Fruit fly (Drosophila melanogaster) whole organism, embryonic: ENCODE measurements around the gene CG43085.

Experiments used
- Antp ChIP-seq: fragments of 200-800 bp; sonication (Bioruptor generic); optimal IDR thresholded peaks from 3 replicates; lab custom pipeline; 2016; ENCODE audit warnings: missing biosample characterization, missing genetic modification characterization
- Atf6 ChIP-seq: fragments of 200-800 bp; sonication (Bioruptor generic); IDR thresholded peaks from 2 replicates; pipeline ENCODE4 v1.3.6; 2022; ENCODE audit warnings: missing biosample characterization, missing genetic modification characterization
- C15 ChIP-seq: fragments of 200-800 bp; sonication (Bioruptor generic); IDR thresholded peaks from 3 replicates; pipeline ENCODE4 v1.3.6; 2022; ENCODE audit warnings: missing biosample characterization, missing genetic modification characterization
- CG15011 ChIP-seq: fragments of 200-800 bp; sonication (Bioruptor generic); optimal IDR thresholded peaks from 3 replicates; lab custom pipeline; 2018; ENCODE audit warnings: missing biosample characterization, mild to moderate bottlenecking, missing genetic modification characterization
- CG15479 ChIP-seq: fragments of 200-800 bp; sonication (Bioruptor generic); optimal IDR thresholded peaks from 3 replicates; lab custom pipeline; 2019; ENCODE audit warnings: missing biosample characterization, mild to moderate bottlenecking, missing genetic modification characterization, moderate library complexity
- CG15514 ChIP-seq: fragments of 200-800 bp; sonication (Bioruptor generic); optimal IDR thresholded peaks from 3 replicates; lab custom pipeline; 2017; ENCODE audit warnings: missing biosample characterization, missing genetic modification characterization, mild to moderate bottlenecking, moderate library complexity, missing genetic modification reagents
- CG17568 ChIP-seq: fragments of 200-800 bp; sonication (Bioruptor generic); optimal IDR thresholded peaks from 2 replicates; lab custom pipeline; 2018; ENCODE audit warnings: missing biosample characterization, mild to moderate bottlenecking, missing genetic modification characterization, moderate library complexity
- CG17802 ChIP-seq: fragments of 200-800 bp; sonication (Bioruptor generic); optimal IDR thresholded peaks from 2 replicates; lab custom pipeline; 2018; ENCODE audit warnings: missing biosample characterization, mild to moderate bottlenecking, missing genetic modification characterization, moderate library complexity
- CG18011 ChIP-seq: fragments of 200-800 bp; sonication (Bioruptor generic); optimal IDR thresholded peaks from 2 replicates; lab custom pipeline; 2017; ENCODE audit warnings: missing biosample characterization, missing genetic modification characterization, mild to moderate bottlenecking, moderate library complexity, missing genotype
- CG18476 ChIP-seq: fragments of 200-800 bp; sonication (Bioruptor generic); optimal IDR thresholded peaks from 2 replicates; lab custom pipeline; 2016; ENCODE audit warnings: missing biosample characterization, mild to moderate bottlenecking, missing genetic modification characterization
- CG32532 ChIP-seq: fragments of 200-800 bp; sonication (Bioruptor generic); IDR thresholded peaks from 2 replicates; pipeline ENCODE4 v1.3.6; 2022; ENCODE audit warnings: missing biosample characterization, missing genetic modification characterization
- CG3281 ChIP-seq: fragments of 200-800 bp; sonication (Bioruptor generic); optimal IDR thresholded peaks from 3 replicates; lab custom pipeline; 2017; ENCODE audit warnings: missing biosample characterization, mild to moderate bottlenecking, missing genetic modification characterization
- CG33213 ChIP-seq: fragments of 200-800 bp; sonication (Bioruptor generic); optimal IDR thresholded peaks from 3 replicates; lab custom pipeline; 2016; ENCODE audit warnings: missing biosample characterization, missing genetic modification characterization
- CG34376 ChIP-seq: fragments of 200-800 bp; sonication (Bioruptor generic); optimal IDR thresholded peaks from 2 replicates; lab custom pipeline; 2018; ENCODE audit warnings: missing biosample characterization, mild to moderate bottlenecking, missing genetic modification characterization
- CG5180 ChIP-seq: fragments of 200-800 bp; sonication (Bioruptor generic); optimal IDR thresholded peaks from 3 replicates; lab custom pipeline; 2017; ENCODE audit warnings: missing biosample characterization, missing genetic modification characterization, mild to moderate bottlenecking, moderate library complexity, missing genetic modification reagents
- CG5245 ChIP-seq: fragments of 200-800 bp; sonication (Bioruptor generic); optimal IDR thresholded peaks from 3 replicates; lab custom pipeline; 2016; ENCODE audit warnings: missing biosample characterization, missing genetic modification characterization
- CG6689 ChIP-seq: fragments of 200-800 bp; sonication (Bioruptor generic); IDR thresholded peaks from 2 replicates; pipeline ENCODE4 v1.3.6; 2022; ENCODE audit warnings: missing biosample characterization, missing genetic modification characterization
- CG7987 ChIP-seq: fragments of 200-800 bp; sonication (Bioruptor generic); optimal IDR thresholded peaks from 2 replicates; lab custom pipeline; 2018; ENCODE audit warnings: missing biosample characterization, mild to moderate bottlenecking, missing genetic modification characterization, moderate library complexity
- CG8944 ChIP-seq: fragments of 200-800 bp; sonication (Bioruptor generic); optimal IDR thresholded peaks from 3 replicates; lab custom pipeline; 2016; ENCODE audit warnings: missing biosample characterization, missing genetic modification characterization
- CG9797 ChIP-seq: fragments of 200-800 bp; sonication (Bioruptor generic); optimal IDR thresholded peaks from 3 replicates; lab custom pipeline; 2018; ENCODE audit warnings: missing biosample characterization, mild to moderate bottlenecking, missing genetic modification characterization
- CG9932 ChIP-seq: fragments of 200-800 bp; sonication (Bioruptor generic); IDR thresholded peaks from 2 replicates; pipeline ENCODE4 v1.3.6; 2022; ENCODE audit warnings: missing biosample characterization, missing genetic modification characterization
- CoRest ChIP-seq: fragments of 200-800 bp; sonication (Bioruptor generic); optimal IDR thresholded peaks from 3 replicates; lab custom pipeline; 2018; ENCODE audit warnings: missing biosample characterization, mild to moderate bottlenecking, missing genetic modification characterization, moderate library complexity
- Doc2 ChIP-seq: fragments of 200-800 bp; sonication (Bioruptor generic); IDR thresholded peaks from 2 replicates; pipeline ENCODE4 v1.3.6; 2022; ENCODE audit warnings: missing biosample characterization, missing genetic modification characterization
- Fer1 ChIP-seq: fragments of 200-800 bp; sonication (Bioruptor generic); optimal IDR thresholded peaks from 2 replicates; lab custom pipeline; 2017; ENCODE audit warnings: missing biosample characterization, mild to moderate bottlenecking, missing genetic modification characterization
- H2.0 ChIP-seq: fragments of 200-800 bp; sonication (Bioruptor generic); IDR thresholded peaks from 2 replicates; pipeline ENCODE4 v1.3.6; 2022; ENCODE audit warnings: missing biosample characterization, missing genetic modification characterization
- Hand ChIP-seq: fragments of 200-800 bp; sonication (Bioruptor generic); optimal IDR thresholded peaks from 2 replicates; lab custom pipeline; 2017; ENCODE audit warnings: mild to moderate bottlenecking, missing biosample characterization, missing genetic modification reagents, missing genetic modification characterization
- Lpt ChIP-seq: fragments of >200 bp; optimal IDR thresholded peaks from 2 replicates; lab custom pipeline; 2018; ENCODE audit warnings: missing biosample characterization, missing genetic modification characterization
- NC2β ChIP-seq: fragments of 200-800 bp; sonication (Bioruptor generic); optimal IDR thresholded peaks from 2 replicates; lab custom pipeline; 2016; ENCODE audit warnings: missing biosample characterization, missing genetic modification characterization
- Vsx1 ChIP-seq: fragments of 200-800 bp; sonication (Bioruptor generic); optimal IDR thresholded peaks from 2 replicates; lab custom pipeline; 2017; ENCODE audit warnings: missing biosample characterization, mild to moderate bottlenecking, missing genetic modification characterization, missing genetic modification reagents
- ato ChIP-seq: fragments of 200-800 bp; sonication (Bioruptor generic); IDR thresholded peaks from 2 replicates; pipeline ENCODE4 v1.3.6; 2022; ENCODE audit warnings: missing biosample characterization, missing genetic modification characterization; ENCODE audit not compliant: partially characterized antibody
- chinmo ChIP-seq: fragments of 200-800 bp; sonication (Bioruptor generic); IDR thresholded peaks from 4 replicates; pipeline ENCODE4 v1.3.6; 2022; ENCODE audit warnings: missing biosample characterization, missing genetic modification characterization; ENCODE audit not compliant: partially characterized antibody
- da ChIP-seq: fragments of 200-800 bp; sonication (Bioruptor generic); optimal IDR thresholded peaks from 2 replicates; lab custom pipeline; 2016; ENCODE audit warnings: missing biosample characterization, missing genetic modification characterization
- dpn ChIP-seq, 2 experiments: fragments of 200-800 bp; sonication (Bioruptor generic); optimal IDR thresholded peaks; 3 replicates each; lab custom pipeline; 2016; ENCODE audit warnings: missing biosample characterization in 2 of 2, missing genetic modification characterization in 2 of 2
- ems ChIP-seq: fragments of 200-800 bp; sonication (Bioruptor generic); optimal IDR thresholded peaks from 3 replicates; lab custom pipeline; 2016; ENCODE audit warnings: missing biosample characterization, missing genetic modification characterization
- eve ChIP-seq, 2 experiments: fragments of >200 bp; optimal IDR thresholded peaks; 2 replicates each; lab custom pipeline; 2017; ENCODE audit warnings: missing biosample characterization in 2 of 2, missing genetic modification characterization in 2 of 2
- maf-S ChIP-seq: fragments of 200-800 bp; sonication (Bioruptor generic); optimal IDR thresholded peaks from 2 replicates; lab custom pipeline; 2016; ENCODE audit warnings: missing biosample characterization, missing genetic modification characterization
- oc ChIP-seq: fragments of 200-800 bp; sonication (Bioruptor generic); optimal IDR thresholded peaks from 2 replicates; lab custom pipeline; 2018; ENCODE audit warnings: missing biosample characterization, mild to moderate bottlenecking, missing genetic modification characterization, moderate library complexity
- org-1 ChIP-seq: fragments of 200-800 bp; sonication (Bioruptor generic); optimal IDR thresholded peaks from 2 replicates; lab custom pipeline; 2017; ENCODE audit warnings: missing biosample characterization, missing genetic modification characterization
- otp ChIP-seq: fragments of 200-800 bp; sonication (Bioruptor generic); IDR thresholded peaks from 3 replicates; pipeline ENCODE4, ENCODE4 v1.3.6; 2022; ENCODE audit warnings: missing biosample characterization, missing genetic modification characterization
- p53 ChIP-seq: fragments of 200-800 bp; sonication (Bioruptor generic); optimal IDR thresholded peaks from 2 replicates; lab custom pipeline; 2016; ENCODE audit warnings: missing biosample characterization, missing genetic modification characterization
- run ChIP-seq: fragments of 200-800 bp; sonication (Bioruptor generic); optimal IDR thresholded peaks from 3 replicates; lab custom pipeline; 2018; ENCODE audit warnings: missing biosample characterization, mild to moderate bottlenecking, missing genetic modification characterization
- sc ChIP-seq, 3 experiments: fragments of >200 bp in 2 of 3; fragments of 200-800 bp in 1 of 3; sonication (Bioruptor generic) in 1 of 3; optimal IDR thresholded peaks; 2 replicates in 2 of 3; 3 replicates in 1 of 3; lab custom pipeline; 2017; ENCODE audit warnings: mild to moderate bottlenecking in 1 of 3, missing biosample characterization in 1 of 3, missing genetic modification characterization in 1 of 3, missing genetic modification reagents in 1 of 3
- scrt ChIP-seq: fragments of 200-800 bp; sonication (Bioruptor generic); optimal IDR thresholded peaks from 2 replicates; lab custom pipeline; 2018; ENCODE audit warnings: missing biosample characterization, mild to moderate bottlenecking, missing genetic modification characterization, moderate library complexity
- ssp ChIP-seq: fragments of 200-800 bp; sonication (Bioruptor generic); IDR thresholded peaks from 2 replicates; pipeline ENCODE4 v1.3.6; 2022; ENCODE audit warnings: missing biosample characterization, missing genetic modification characterization
- tio ChIP-seq: fragments of 200-800 bp; sonication (Bioruptor generic); optimal IDR thresholded peaks from 2 replicates; lab custom pipeline; 2017; ENCODE audit warnings: missing biosample characterization, missing genetic modification characterization, inconsistent platforms
- trem ChIP-seq: fragments of 200-800 bp; optimal IDR thresholded peaks from 3 replicates; lab custom pipeline; 2019; ENCODE audit warnings: missing biosample characterization, mild to moderate bottlenecking, missing genetic modification characterization, moderate library complexity
- unc-4 ChIP-seq: fragments of 200-800 bp; sonication (Bioruptor generic); IDR thresholded peaks from 2 replicates; pipeline ENCODE4 v1.3.6; 2022; ENCODE audit warnings: missing biosample characterization, missing genetic modification characterization; ENCODE audit not compliant: partially characterized antibody
- vnd ChIP-seq: fragments of 200-800 bp; sonication (Bioruptor generic); IDR thresholded peaks from 3 replicates; pipeline ENCODE4 v1.3.6; 2022; ENCODE audit warnings: missing biosample characterization, missing genetic modification characterization; ENCODE audit not compliant: partially characterized antibody

CG43085 gene

DNA sequence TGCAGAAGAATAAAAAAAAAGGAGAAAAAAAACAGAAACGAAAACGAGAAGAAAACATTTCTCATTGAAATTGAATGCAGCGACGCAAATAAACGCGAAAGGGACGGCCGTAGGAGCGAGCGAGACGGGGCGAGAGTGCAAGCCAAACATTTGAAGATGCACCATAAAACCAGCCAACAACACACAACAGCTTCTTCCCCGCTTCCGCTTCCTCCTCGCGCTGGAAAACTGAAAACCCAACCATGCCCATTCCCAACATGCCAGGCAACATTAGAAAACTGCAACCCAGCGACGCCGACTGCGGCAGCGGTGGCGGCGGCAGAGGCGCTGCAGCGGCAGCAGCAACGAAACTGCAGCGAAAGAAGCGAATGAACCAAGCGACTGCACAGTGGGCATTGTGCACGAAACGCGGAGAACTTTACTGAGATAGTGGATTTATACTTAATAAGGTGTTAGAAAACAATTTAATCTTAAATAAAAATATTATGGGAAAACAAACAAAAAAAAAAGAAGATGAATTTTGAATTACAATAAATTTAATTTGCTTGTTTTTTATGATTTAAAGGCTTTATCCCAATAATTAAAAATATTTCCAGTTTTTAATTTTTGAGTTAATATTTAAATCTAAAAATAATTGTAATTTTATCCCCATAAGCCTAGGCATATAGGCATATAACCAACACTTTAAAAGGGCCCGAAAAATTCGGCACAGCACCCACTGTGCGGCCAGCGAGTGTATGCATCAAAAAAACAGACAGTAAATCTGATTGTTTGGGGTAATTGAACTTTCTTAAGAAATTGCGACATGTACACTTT lies 35.4 kb downstream of the CG43085 start (continued):
- TF ChIP-seq Antp (GFP tag; lab: Kevin White, UChicago) (no peak), maf-S (GFP tag; lab: Kevin White, UChicago) (no peak), Fer1 (GFP tag; lab: Kevin White, UChicago) (peak; percentile 34), CG17568 (GFP tag; lab: Kevin White, UChicago) (peak; percentile 1), CG5180 (GFP tag; lab: Kevin White, UChicago) (peak; percentile 23), NC2β (GFP tag; lab: Kevin White, UChicago) (no peak), p53 (GFP tag; lab: Kevin White, UChicago) (no peak), CG33213 (GFP tag; lab: Kevin White, UChicago) (no peak), CG18476 (peak; percentile 36), ssp (GFP tag; lab: Robert Waterston, UW) (0 out of 2 replicates have a peak, but pooled peaks have one; percentile 33), Doc2 (GFP tag; lab: Robert Waterston, UW) (no peak), ato (GFP tag; lab: Robert Waterston, UW) (no peak), da (GFP tag; lab: Kevin White, UChicago) (no peak), CG3281 (GFP tag; lab: Kevin White, UChicago) (peak; percentile 8), CG18011 (GFP tag; lab: Kevin White, UChicago) (no peak), eve (GFP tag; optimal IDR thresholded peaks at IDR 0.05; lab: Kevin White, UChicago) (peak in 1 of 2 experiments; percentile 87), chinmo (GFP tag; lab: Robert Waterston, UW) (no peak), CG15479 (no peak), run (no peak), CG15514 (GFP tag; lab: Kevin White, UChicago) (no peak), ems (GFP tag; lab: Kevin White, UChicago) (no peak), Atf6 (GFP tag; lab: Robert Waterston, UW) (no peak), dpn (GFP tag; optimal IDR thresholded peaks at IDR 0.05; lab: Kevin White, UChicago) (peak in 1 of 2 experiments; percentile 53), trem (tag; lab: Kevin White, UChicago) (peak; percentile 68), CG7987 (no peak), CG17802 (tag; lab: Kevin White, UChicago) (no peak), tio (peak; percentile 55), oc (tag; lab: Kevin White, UChicago) (peak; percentile 9), CG6689 (GFP tag; lab: Robert Waterston, UW) (peak; percentile 51), Hand (no peak), CG5245 (GFP tag; lab: Kevin White, UChicago) (peak; percentile 35), vnd (no peak), unc-4 (GFP tag; lab: Robert Waterston, UW) (no peak), scrt (GFP tag; lab: Kevin White, UChicago) (no peak), otp (GFP tag; lab: Robert Waterston, UW) (no peak), H2.0 (no peak; the same call in 1 of the 2 replicates), CG9932 (GFP tag; lab: Robert Waterston, UW) (no peak), C15 (no peak), Vsx1 (GFP tag; lab: Kevin White, UChicago) (peak; percentile 7), CG15011 (GFP tag; lab: Kevin White, UChicago) (no peak), CG9797 (GFP tag; lab: Kevin White, UChicago) (no peak), org-1 (GFP tag; lab: Kevin White, UChicago) (peak; percentile 6), CG34376 (GFP tag; lab: Kevin White, UChicago) (no peak), CG8944 (no peak), Lpt (GFP tag; lab: Kevin White, UChicago) (no peak), CG32532 (no peak), sc (optimal IDR thresholded peaks at IDR 0.05; lab: Kevin White, UChicago) (no peak), sc (GFP tag; optimal IDR thresholded peaks at IDR 0.05; lab: Kevin White, UChicago) (peak; percentile 86), CoRest (peak; percentile 86)
- TF ChIP-seq, all 482 proteins: peak for 190
